Fruit fly (Drosophila melanogaster) whole organism, embryonic: Measurements from ENCODE around the gene MED14.

Source experiments
- Ada2b ChIP-seq: fragments of 200-800 bp; sonication (Bioruptor generic); IDR thresholded peaks from 2 replicates; pipeline ENCODE4 v1.3.6; 2022; ENCODE audit warnings: missing biosample characterization, missing genetic modification characterization
- B-H2 ChIP-seq: fragments of 200-800 bp; sonication (Bioruptor generic); optimal IDR thresholded peaks from 2 replicates; lab custom pipeline; 2018; ENCODE audit warnings: missing biosample characterization, mild to moderate bottlenecking, missing genetic modification characterization
- Bgb ChIP-seq: fragments of 200-800 bp; sonication (Bioruptor generic); IDR thresholded peaks from 2 replicates; pipeline ENCODE4 v1.3.6; 2022; ENCODE audit warnings: missing biosample characterization, missing genetic modification characterization; ENCODE audit not compliant: partially characterized antibody
- Blimp-1 ChIP-seq: fragments of 200-800 bp; sonication (Bioruptor generic); optimal IDR thresholded peaks from 3 replicates; lab custom pipeline; 2018; ENCODE audit warnings: missing biosample characterization, missing genetic modification characterization, mild to moderate bottlenecking, moderate library complexity, missing genetic modification reagents
- CG11723 ChIP-seq: fragments of 200-800 bp; sonication (Bioruptor generic); optimal IDR thresholded peaks from 2 replicates; lab custom pipeline; 2017; ENCODE audit warnings: missing biosample characterization, mild to moderate bottlenecking, missing genetic modification characterization
- CG13123 ChIP-seq: fragments of 200-800 bp; sonication (Bioruptor generic); optimal IDR thresholded peaks from 2 replicates; lab custom pipeline; 2016; ENCODE audit warnings: missing biosample characterization, missing genetic modification characterization
- CG13287 ChIP-seq: fragments of 200-800 bp; sonication (Bioruptor generic); IDR thresholded peaks from 2 replicates; pipeline ENCODE4 v1.3.6; 2022; ENCODE audit warnings: missing biosample characterization, missing genetic modification characterization; ENCODE audit not compliant: partially characterized antibody
- CG13775 ChIP-seq: fragments of 200-800 bp; sonication (Bioruptor generic); optimal IDR thresholded peaks from 3 replicates; lab custom pipeline; 2017; ENCODE audit warnings: missing biosample characterization, mild to moderate bottlenecking, missing genetic modification characterization
- CG14667 ChIP-seq: fragments of 200-800 bp; sonication (Bioruptor generic); IDR thresholded peaks from 2 replicates; pipeline ENCODE4 v1.3.6; 2022; ENCODE audit warnings: missing biosample characterization, missing genetic modification characterization
- CG17568 ChIP-seq: fragments of 200-800 bp; sonication (Bioruptor generic); optimal IDR thresholded peaks from 2 replicates; lab custom pipeline; 2018; ENCODE audit warnings: missing biosample characterization, mild to moderate bottlenecking, missing genetic modification characterization, moderate library complexity
- CG17912 ChIP-seq: fragments of 200-800 bp; sonication (Bioruptor generic); optimal IDR thresholded peaks from 2 replicates; lab custom pipeline; 2018; ENCODE audit warnings: missing biosample characterization, mild to moderate bottlenecking, missing genetic modification characterization
- CG30020 ChIP-seq: fragments of 200-800 bp; optimal IDR thresholded peaks from 2 replicates; lab custom pipeline; 2019; ENCODE audit warnings: missing biosample characterization, mild to moderate bottlenecking, missing genetic modification characterization, moderate library complexity
- CG33557 ChIP-seq: fragments of 200-800 bp; sonication (Bioruptor generic); optimal IDR thresholded peaks from 2 replicates; lab custom pipeline; 2019; ENCODE audit warnings: missing biosample characterization, mild to moderate bottlenecking, missing genetic modification characterization, moderate library complexity
- CG34224 ChIP-seq: fragments of 200-800 bp; sonication (Bioruptor generic); IDR thresholded peaks from 3 replicates; pipeline ENCODE4 v1.3.6; 2022; ENCODE audit warnings: missing biosample characterization, missing genetic modification characterization; ENCODE audit not compliant: partially characterized antibody
- CG4404 ChIP-seq: fragments of 200-800 bp; sonication (Bioruptor generic); IDR thresholded peaks from 2 replicates; pipeline ENCODE4 v1.3.6; 2022; ENCODE audit warnings: missing biosample characterization, missing genetic modification characterization
- CG4424 ChIP-seq: fragments of 200-800 bp; sonication (Bioruptor generic); optimal IDR thresholded peaks from 3 replicates; lab custom pipeline; 2016; ENCODE audit warnings: missing biosample characterization, missing genetic modification characterization
- CG4707 ChIP-seq: fragments of 200-800 bp; sonication (Bioruptor generic); optimal IDR thresholded peaks from 2 replicates; lab custom pipeline; 2018; ENCODE audit warnings: missing biosample characterization, mild to moderate bottlenecking, missing genetic modification characterization, moderate library complexity
- CG4820 ChIP-seq: fragments of 200-800 bp; sonication (Bioruptor generic); optimal IDR thresholded peaks from 3 replicates; lab custom pipeline; 2016; ENCODE audit warnings: missing biosample characterization, missing genetic modification characterization
- CG5953 ChIP-seq: fragments of 200-800 bp; sonication (Bioruptor generic); IDR thresholded peaks from 2 replicates; pipeline ENCODE4 v1.3.6; 2022; ENCODE audit warnings: missing biosample characterization, missing genetic modification characterization
- CG7271 ChIP-seq: fragments of 200-800 bp; sonication (Bioruptor generic); optimal IDR thresholded peaks from 2 replicates; lab custom pipeline; 2018; ENCODE audit warnings: missing biosample characterization, mild to moderate bottlenecking, missing genetic modification characterization, moderate library complexity
- CG7357 ChIP-seq: fragments of 200-800 bp; sonication (Bioruptor generic); IDR thresholded peaks from 3 replicates; pipeline ENCODE4 v1.3.6; 2022; ENCODE audit warnings: missing biosample characterization, missing genetic modification characterization
- CG7987 ChIP-seq: fragments of 200-800 bp; sonication (Bioruptor generic); optimal IDR thresholded peaks from 2 replicates; lab custom pipeline; 2018; ENCODE audit warnings: missing biosample characterization, mild to moderate bottlenecking, missing genetic modification characterization, moderate library complexity
- CG8924 ChIP-seq: fragments of 200-800 bp; optimal IDR thresholded peaks from 3 replicates; lab custom pipeline; 2019; ENCODE audit warnings: missing biosample characterization, mild to moderate bottlenecking, missing genetic modification characterization, moderate library complexity
- CG9817 ChIP-seq: fragments of 200-800 bp; sonication (Bioruptor generic); optimal IDR thresholded peaks from 2 replicates; lab custom pipeline; 2018; ENCODE audit warnings: missing biosample characterization, mild to moderate bottlenecking, missing genetic modification characterization, moderate library complexity
- Dbx ChIP-seq: fragments of 200-800 bp; sonication (Bioruptor generic); IDR thresholded peaks from 3 replicates; pipeline ENCODE4 v1.3.6; 2022; ENCODE audit warnings: missing biosample characterization, missing genetic modification characterization
- Ets97D ChIP-seq: fragments of 200-800 bp; sonication (Bioruptor generic); optimal IDR thresholded peaks from 3 replicates; lab custom pipeline; 2016; ENCODE audit warnings: missing biosample characterization, missing genetic modification characterization
- H2.0 ChIP-seq: fragments of 200-800 bp; sonication (Bioruptor generic); IDR thresholded peaks from 2 replicates; pipeline ENCODE4 v1.3.6; 2022; ENCODE audit warnings: missing biosample characterization, missing genetic modification characterization
- HmgD ChIP-seq: fragments of 200-800 bp; sonication (Bioruptor generic); optimal IDR thresholded peaks from 3 replicates; lab custom pipeline; 2016; ENCODE audit warnings: missing biosample characterization, missing genetic modification characterization
- Lpt ChIP-seq: fragments of >200 bp; optimal IDR thresholded peaks from 2 replicates; lab custom pipeline; 2018; ENCODE audit warnings: missing biosample characterization, missing genetic modification characterization
- Meics ChIP-seq: fragments of 200-800 bp; sonication (Bioruptor generic); optimal IDR thresholded peaks from 2 replicates; lab custom pipeline; 2017; ENCODE audit warnings: missing biosample characterization, mild to moderate bottlenecking, missing genetic modification characterization
- Rx ChIP-seq: fragments of 200-800 bp; sonication (Bioruptor generic); IDR thresholded peaks from 2 replicates; pipeline ENCODE4 v1.3.6; 2022; ENCODE audit warnings: missing biosample characterization, missing genetic modification characterization
- ab ChIP-seq: fragments of 200-800 bp; sonication (Bioruptor generic); optimal IDR thresholded peaks from 2 replicates; lab custom pipeline; 2016; ENCODE audit warnings: missing biosample characterization, missing genetic modification characterization
- ac ChIP-seq: fragments of 200-800 bp; sonication (Bioruptor generic); optimal IDR thresholded peaks from 3 replicates; lab custom pipeline; 2017; ENCODE audit warnings: missing biosample characterization, mild to moderate bottlenecking, missing genetic modification characterization
- ase ChIP-seq: fragments of 200-800 bp; sonication (Bioruptor generic); IDR thresholded peaks from 3 replicates; pipeline ENCODE4 v1.3.6; 2022; ENCODE audit warnings: missing biosample characterization, missing genetic modification characterization
- cad ChIP-seq: fragments of >200 bp; optimal IDR thresholded peaks from 2 replicates; lab custom pipeline; 2017; ENCODE audit warnings: missing biosample characterization, missing genetic modification characterization
- chif ChIP-seq, 2 experiments: fragments of 200-800 bp; sonication (Bioruptor generic); optimal IDR thresholded peaks; 3 replicates each; lab custom pipeline; 2016; ENCODE audit warnings: missing biosample characterization in 2 of 2, missing genetic modification characterization in 2 of 2
- ci ChIP-seq: fragments of 200-800 bp; sonication (Bioruptor generic); IDR thresholded peaks from 3 replicates; pipeline ENCODE4 v1.3.6; 2022; ENCODE audit warnings: missing biosample characterization, missing genetic modification characterization
- crol ChIP-seq: fragments of 200-800 bp; sonication (Bioruptor generic); IDR thresholded peaks from 2 replicates; pipeline ENCODE4 v1.3.6; 2022; ENCODE audit warnings: missing biosample characterization, missing genetic modification characterization
- disco-r ChIP-seq: fragments of 200-800 bp; sonication (Bioruptor generic); optimal IDR thresholded peaks from 2 replicates; lab custom pipeline; 2016; ENCODE audit warnings: missing biosample characterization, missing genetic modification characterization
- fd102C ChIP-seq: fragments of 200-800 bp; sonication (Bioruptor generic); optimal IDR thresholded peaks from 2 replicates; lab custom pipeline; 2018; ENCODE audit warnings: missing biosample characterization, mild to moderate bottlenecking, missing genetic modification characterization, moderate library complexity
- fd3F ChIP-seq: fragments of 200-800 bp; sonication (Bioruptor generic); optimal IDR thresholded peaks from 2 replicates; lab custom pipeline; 2018; ENCODE audit warnings: missing biosample characterization, mild to moderate bottlenecking, missing genetic modification characterization, moderate library complexity
- fru ChIP-seq: fragments of >200 bp; optimal IDR thresholded peaks from 2 replicates; lab custom pipeline; 2017
- gcm ChIP-seq: fragments of 200-800 bp; sonication (Bioruptor generic); optimal IDR thresholded peaks from 2 replicates; lab custom pipeline; 2019; ENCODE audit warnings: missing biosample characterization, mild to moderate bottlenecking, missing genetic modification characterization, moderate library complexity
- hbn ChIP-seq: fragments of 200-800 bp; sonication (Bioruptor generic); IDR thresholded peaks from 2 replicates; pipeline ENCODE4 v1.3.6; 2022; ENCODE audit warnings: missing biosample characterization, missing genetic modification characterization; ENCODE audit not compliant: partially characterized antibody
- luna ChIP-seq: fragments of 200-800 bp; sonication (Bioruptor generic); optimal IDR thresholded peaks from 2 replicates; lab custom pipeline; 2016; ENCODE audit warnings: missing biosample characterization, missing genetic modification characterization
- pfk ChIP-seq: fragments of 200-800 bp; sonication (Bioruptor generic); optimal IDR thresholded peaks from 2 replicates; lab custom pipeline; 2018; ENCODE audit warnings: missing biosample characterization, mild to moderate bottlenecking, missing genetic modification characterization, moderate library complexity
- repo ChIP-seq: fragments of 200-800 bp; sonication (Bioruptor generic); optimal IDR thresholded peaks from 2 replicates; lab custom pipeline; 2016; ENCODE audit warnings: missing biosample characterization, missing genetic modification characterization
- sqz ChIP-seq: fragments of 200-800 bp; sonication (Bioruptor generic); optimal IDR thresholded peaks from 3 replicates; lab custom pipeline; 2018; ENCODE audit warnings: missing biosample characterization, mild to moderate bottlenecking, missing genetic modification characterization
- sr ChIP-seq: fragments of 200-800 bp; sonication (Bioruptor generic); IDR thresholded peaks from 3 replicates; pipeline ENCODE4 v1.3.6; 2022; ENCODE audit warnings: missing biosample characterization, missing genetic modification characterization
- usp ChIP-seq: fragments of >200 bp; optimal IDR thresholded peaks from 2 replicates; lab custom pipeline; 2017; ENCODE audit warnings: missing biosample characterization, missing genetic modification characterization
- vnd ChIP-seq: fragments of 200-800 bp; sonication (Bioruptor generic); IDR thresholded peaks from 3 replicates; pipeline ENCODE4 v1.3.6; 2022; ENCODE audit warnings: missing biosample characterization, missing genetic modification characterization; ENCODE audit not compliant: partially characterized antibody
- wor ChIP-seq: fragments of 200-800 bp; sonication (Bioruptor generic); IDR thresholded peaks from 2 replicates; pipeline ENCODE4 v1.3.6; 2022; ENCODE audit warnings: missing biosample characterization, missing genetic modification characterization

The MED14 gene

dm6 chr3L:622357-622834 is 29.4 kb downstream of the MED14 start (continued):
- TF ChIP-seq CG17568 (GFP tag; lab: Kevin White, UChicago) (peak; percentile 30), CG7357 (GFP tag; lab: Robert Waterston, UW) (no peak), Dbx (no peak), chif (GFP tag; optimal IDR thresholded peaks at IDR 0.05; lab: Kevin White, UChicago) (peak; percentile 19 to 65), ac (GFP tag; lab: Kevin White, UChicago) (peak; percentile 56), H2.0 (no peak), CG34224 (GFP tag; lab: Robert Waterston, UW) (no peak), Rx (GFP tag; lab: Robert Waterston, UW) (no peak), fru (no peak), Lpt (GFP tag; lab: Kevin White, UChicago) (no peak), CG30020 (peak; percentile 31), pfk (no peak), CG7271 (tag; lab: Kevin White, UChicago) (peak; percentile 24), fd3F (GFP tag; lab: Kevin White, UChicago) (no peak), gcm (GFP tag; lab: Kevin White, UChicago) (peak; percentile 62), B-H2 (GFP tag; lab: Kevin White, UChicago) (no peak), CG17912 (no peak), Blimp-1 (GFP tag; lab: Kevin White, UChicago) (peak; percentile 65), Meics (GFP tag; lab: Kevin White, UChicago) (no peak), CG11723 (GFP tag; lab: Kevin White, UChicago) (no peak), Ada2b (no peak), wor (GFP tag; lab: Robert Waterston, UW) (no peak), CG33557 (GFP tag; lab: Kevin White, UChicago) (peak; percentile 91), hbn (no peak), sr (GFP tag; lab: Robert Waterston, UW) (no peak), Ets97D (GFP tag; lab: Kevin White, UChicago) (no peak), CG7987 (GFP tag; lab: Kevin White, UChicago) (no peak), usp (GFP tag; lab: Kevin White, UChicago) (no peak), fd102C (GFP tag; lab: Kevin White, UChicago) (no peak), CG4820 (GFP tag; lab: Kevin White, UChicago) (peak; percentile 45), Bgb (GFP tag; lab: Robert Waterston, UW) (no peak), CG13287 (GFP tag; lab: Robert Waterston, UW) (no peak), ci (GFP tag; lab: Robert Waterston, UW) (no peak), cad (GFP tag; lab: Kevin White, UChicago) (no peak), CG14667 (0 out of 2 replicates have a peak, but pooled peaks have one; percentile 9), CG4424 (GFP tag; lab: Kevin White, UChicago) (peak; percentile 60), crol (GFP tag; lab: Robert Waterston, UW) (peak; percentile 97), CG9817 (tag; lab: Kevin White, UChicago) (no peak), sqz (GFP tag; lab: Kevin White, UChicago) (peak; percentile 42), CG4404 (peak; percentile 61), CG8924 (peak; percentile 59), HmgD (GFP tag; lab: Kevin White, UChicago) (no peak), repo (GFP tag; lab: Kevin White, UChicago) (no peak), ase (no peak), ab (no peak), CG5953 (GFP tag; lab: Robert Waterston, UW) (no peak), luna (GFP tag; lab: Kevin White, UChicago) (no peak), disco-r (GFP tag; lab: Kevin White, UChicago) (no peak), CG13775 (GFP tag; lab: Kevin White, UChicago) (peak; percentile 69), vnd (no peak), CG4707 (GFP tag; lab: Kevin White, UChicago) (no peak), CG13123 (GFP tag; lab: Kevin White, UChicago) (no peak)
